Fruit fly (Drosophila melanogaster): ENCODE data around the gene stol.

DNA sequence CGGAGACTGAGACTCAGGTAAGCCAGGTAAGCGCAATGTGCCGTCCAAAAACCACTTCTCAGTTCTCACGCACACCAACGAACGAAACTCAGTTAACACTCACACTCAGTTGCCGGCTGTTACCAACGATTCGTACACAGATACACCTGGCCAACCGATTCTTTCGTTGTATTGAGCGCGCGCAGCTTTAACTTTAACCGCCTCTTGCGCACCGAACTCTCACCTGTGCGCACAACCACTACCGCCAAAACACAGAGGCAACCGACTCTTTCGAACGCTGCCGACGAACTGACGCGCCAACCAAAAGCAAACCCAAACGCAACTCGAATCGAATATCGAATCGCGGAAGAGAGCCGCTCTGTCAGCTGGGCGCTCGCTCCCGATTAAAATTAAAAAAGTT lies 44.4 kb upstream of the stol start, which contains the start of gene Gli:
- no peak for TF ChIP-seq usp (GFP tag; optimal IDR thresholded peaks at IDR 0.05)
- TF ChIP-seq pan (optimal IDR thresholded peaks at IDR 0.05) = no peak
- TF ChIP-seq CG8478 (optimal IDR thresholded peaks at IDR 0.05) = no peak

All from whole organism.